Fruit fly (Drosophila melanogaster): Measurements from ENCODE around the gene cl.
A peak's percentile ranks its signal among the peaks of the same experiment; 100 is the strongest.

The cl gene

DNA sequence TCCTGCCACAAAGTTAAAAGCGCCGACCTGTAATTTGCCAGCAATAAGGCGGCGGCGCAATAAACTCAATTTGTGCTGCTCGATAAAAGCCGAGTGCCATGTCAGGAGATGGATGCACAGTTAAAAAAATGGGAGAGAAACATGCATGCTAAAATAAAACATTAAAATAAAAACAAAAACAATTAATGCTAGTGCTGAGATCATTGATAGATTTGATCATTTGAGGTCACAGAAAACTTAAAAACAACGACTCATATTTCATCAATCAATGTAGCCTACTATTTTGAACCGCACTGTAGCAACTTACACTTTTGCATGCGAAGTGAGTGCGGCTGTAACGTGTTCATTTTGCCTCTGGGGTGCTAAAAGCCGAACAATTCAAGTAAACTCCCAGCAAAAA lies 36.8 kb upstream of the cl start:
- peak in 1 of 2 experiments; percentile 63 for TF ChIP-seq foxo (GFP tag; optimal IDR thresholded peaks at IDR 0.05)
- TF ChIP-seq HLH106 (tag; optimal IDR thresholded peaks at IDR 0.05), result peak; percentile 38
- peak; percentile 32 for TF ChIP-seq ey (GFP tag; optimal IDR thresholded peaks at IDR 0.05)
- peak; percentile 59 for TF ChIP-seq h (GFP tag; optimal IDR thresholded peaks at IDR 0.05)
- no peak for TF ChIP-seq N (GFP tag; optimal IDR thresholded peaks at IDR 0.05)
- TF ChIP-seq fru (GFP tag; optimal IDR thresholded peaks at IDR 0.05), result peak; percentile 54
- peak; percentile 33 for TF ChIP-seq psq (GFP tag; optimal IDR thresholded peaks at IDR 0.05)
- TF ChIP-seq OdsH (GFP tag; optimal IDR thresholded peaks at IDR 0.05), result peak; percentile 47
- no peak for TF ChIP-seq dl (GFP tag; optimal IDR thresholded peaks at IDR 0.05; ENCODE audit: insufficient read depth in 1 of 2, partially characterized antibody in 2 of 2)
- peak; percentile 1 for TF ChIP-seq woc (GFP tag; optimal IDR thresholded peaks at IDR 0.05)
- TF ChIP-seq sage (GFP tag; optimal IDR thresholded peaks at IDR 0.05), result no peak
- TF ChIP-seq Abd-B (GFP tag; optimal IDR thresholded peaks at IDR 0.05), result no peak
- TF ChIP-seq GATAd (GFP tag; optimal IDR thresholded peaks at IDR 0.05), result no peak
- no peak for TF ChIP-seq Hr83 (GFP tag; optimal IDR thresholded peaks at IDR 0.05; ENCODE audit: poor library complexity, severe bottlenecking)
- peak; percentile 16 for TF ChIP-seq Hnf4 (GFP tag; optimal IDR thresholded peaks at IDR 0.05)
- peak; percentile 38 for TF ChIP-seq br (GFP tag; optimal IDR thresholded peaks at IDR 0.05)
- TF ChIP-seq Sp1 (GFP tag; optimal IDR thresholded peaks at IDR 0.05), result peak; percentile 46
- peak; percentile 57 for TF ChIP-seq rgr (GFP tag; optimal IDR thresholded peaks at IDR 0.05)
- peak; percentile 13 for TF ChIP-seq dmrt93B (GFP tag; optimal IDR thresholded peaks at IDR 0.05)

DNA sequence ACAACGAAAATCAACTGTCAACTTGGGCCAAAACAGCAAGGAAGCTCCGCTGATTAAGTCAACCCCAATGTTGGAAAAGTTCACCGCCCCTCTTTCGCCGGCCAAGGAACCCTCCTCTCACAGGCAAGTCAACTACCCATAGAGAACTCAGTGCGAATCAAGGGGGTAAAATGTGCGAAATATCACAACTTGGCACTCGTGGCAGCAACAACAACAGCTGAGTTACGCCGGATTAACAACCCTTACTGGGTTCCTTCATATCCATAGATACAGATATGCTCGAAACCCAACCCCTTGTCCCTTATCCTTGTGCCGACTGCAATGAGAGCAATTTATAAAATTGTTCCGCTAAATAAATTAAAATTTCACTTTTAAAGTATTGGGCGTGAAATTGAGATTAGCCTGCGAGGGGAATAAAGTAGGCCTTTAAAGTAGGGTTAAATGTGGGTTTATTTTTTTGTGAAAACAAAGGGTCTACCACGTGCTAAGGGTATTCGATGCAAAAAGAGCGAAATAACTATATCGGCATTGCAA lies 30.8 kb upstream of the cl start:
- TF ChIP-seq usp (GFP tag; optimal IDR thresholded peaks at IDR 0.05) (no peak), HLH106 (tag; optimal IDR thresholded peaks at IDR 0.05) (no peak)

DNA sequence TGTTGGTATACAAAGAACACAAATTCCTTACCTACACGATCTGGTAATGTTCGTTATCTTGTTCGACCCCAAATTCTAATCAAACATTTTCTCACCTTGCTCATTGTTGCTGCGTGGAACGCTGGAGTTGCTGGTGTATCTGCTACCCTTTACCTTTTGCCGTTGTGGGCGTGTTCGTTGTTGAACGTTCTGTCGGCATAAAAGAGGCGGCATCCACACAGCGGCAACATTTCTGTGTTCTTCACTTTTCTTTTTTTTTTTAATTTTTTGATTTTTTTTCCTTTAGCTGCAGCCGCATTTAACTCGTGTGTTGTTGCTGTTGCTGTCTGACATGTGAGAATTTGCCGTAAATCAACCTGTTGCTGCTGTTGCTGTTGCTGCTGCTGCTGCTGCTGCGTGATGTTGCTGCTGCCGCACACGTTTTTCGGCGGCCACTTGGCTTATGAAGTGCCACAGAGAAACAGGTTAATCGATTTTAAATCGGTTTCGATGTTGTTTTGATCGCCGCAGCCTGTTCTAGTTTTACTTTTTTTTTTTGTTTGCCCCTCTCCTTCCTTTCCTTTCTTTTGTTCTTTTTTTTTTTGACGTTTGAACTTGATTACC lies 30.1 kb upstream of the cl start:
- TF ChIP-seq Hr78 (GFP tag; optimal IDR thresholded peaks at IDR 0.05), result no peak
- TF ChIP-seq woc (GFP tag; optimal IDR thresholded peaks at IDR 0.05), result peak; percentile 37

DNA sequence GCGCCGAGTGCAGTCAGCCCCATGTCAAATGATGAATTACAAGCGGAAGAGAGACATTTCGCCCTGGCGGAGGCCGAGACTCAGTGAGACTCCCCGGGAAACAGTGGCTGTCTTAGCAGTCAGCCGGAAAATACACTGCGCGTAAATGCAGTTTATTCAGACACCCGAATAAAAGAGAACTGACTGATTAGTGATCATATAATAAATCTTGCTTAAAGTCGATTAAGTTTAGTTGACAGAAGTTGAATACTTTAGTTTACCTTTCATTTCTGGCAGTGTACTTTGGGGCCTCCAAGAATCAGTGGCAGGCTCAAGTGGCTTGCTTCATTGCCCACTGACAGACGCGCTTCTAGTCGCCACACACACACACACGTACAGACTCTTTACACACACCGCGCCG lies 28.7 kb upstream of the cl start:
- TF ChIP-seq Dif (GFP tag; optimal IDR thresholded peaks at IDR 0.05; ENCODE audit: partially characterized antibody) (no peak), Jra (GFP tag; optimal IDR thresholded peaks at IDR 0.05) (no peak), Myc (optimal IDR thresholded peaks at IDR 0.05) (no peak), CG9705 (GFP tag; optimal IDR thresholded peaks at IDR 0.05) (no peak), rgr (GFP tag; optimal IDR thresholded peaks at IDR 0.05) (peak; percentile 31), dmrt93B (GFP tag; optimal IDR thresholded peaks at IDR 0.05) (no peak), jim (GFP tag; optimal IDR thresholded peaks at IDR 0.05) (no peak), Abd-B (GFP tag; optimal IDR thresholded peaks at IDR 0.05) (no peak), Mio (GFP tag; optimal IDR thresholded peaks at IDR 0.05) (no peak), woc (GFP tag; optimal IDR thresholded peaks at IDR 0.05) (no peak), h (GFP tag; optimal IDR thresholded peaks at IDR 0.05) (peak; percentile 33), brk (GFP tag; optimal IDR thresholded peaks at IDR 0.05) (no peak), Dfd (GFP tag; optimal IDR thresholded peaks at IDR 0.05) (no peak), lola (GFP tag; optimal IDR thresholded peaks at IDR 0.05) (no peak), usp (GFP tag; optimal IDR thresholded peaks at IDR 0.05) (no peak), OdsH (GFP tag; optimal IDR thresholded peaks at IDR 0.05) (no peak), N (GFP tag; optimal IDR thresholded peaks at IDR 0.05) (no peak), GATAd (GFP tag; optimal IDR thresholded peaks at IDR 0.05) (no peak), CG32264 (GFP tag; optimal IDR thresholded peaks at IDR 0.05) (no peak), Sp1 (GFP tag; optimal IDR thresholded peaks at IDR 0.05) (no peak), ey (GFP tag; optimal IDR thresholded peaks at IDR 0.05) (peak; percentile 11), sage (GFP tag; optimal IDR thresholded peaks at IDR 0.05) (no peak), tai (GFP tag; optimal IDR thresholded peaks at IDR 0.05) (no peak), dsf (GFP tag; optimal IDR thresholded peaks at IDR 0.05; ENCODE audit: borderline replicate concordance) (no peak), sv (GFP tag; optimal IDR thresholded peaks at IDR 0.05) (no peak), Hr78 (GFP tag; optimal IDR thresholded peaks at IDR 0.05) (no peak), CrebA (GFP tag; optimal IDR thresholded peaks at IDR 0.05; ENCODE audit: borderline replicate concordance) (no peak), br (GFP tag; optimal IDR thresholded peaks at IDR 0.05) (peak; percentile 10), HLH106 (tag; optimal IDR thresholded peaks at IDR 0.05) (peak; percentile 4), Vsx2 (GFP tag; optimal IDR thresholded peaks at IDR 0.05; ENCODE audit: partially characterized antibody) (no peak), Rel (GFP tag; optimal IDR thresholded peaks at IDR 0.05) (no peak), Rel (tag; optimal IDR thresholded peaks at IDR 0.05) (no peak), pan (optimal IDR thresholded peaks at IDR 0.05) (no peak), Hr83 (GFP tag; optimal IDR thresholded peaks at IDR 0.05; ENCODE audit: poor library complexity, severe bottlenecking) (no peak), fru (GFP tag; optimal IDR thresholded peaks at IDR 0.05) (peak; percentile 28), foxo (GFP tag; optimal IDR thresholded peaks at IDR 0.05) (peak in 1 of 2 experiments; percentile 51), psq (GFP tag; optimal IDR thresholded peaks at IDR 0.05) (peak; percentile 13), dl (GFP tag; optimal IDR thresholded peaks at IDR 0.05; ENCODE audit: insufficient read depth in 1 of 2, partially characterized antibody in 2 of 2) (no peak), Hnf4 (GFP tag; optimal IDR thresholded peaks at IDR 0.05) (peak; percentile 27)

Measured in whole organism, wandering third instar larva.